Fruit fly (Drosophila melanogaster) whole organism: ENCODE results near the gene Vps39.

ENCODE experiments used
- CG8478 ChIP-seq: fragments of >200 bp; optimal IDR thresholded peaks from 2 replicates; lab custom pipeline; 2018; ENCODE audit warnings: inconsistent platforms
- pan ChIP-seq: fragments of >200 bp; optimal IDR thresholded peaks from 2 replicates; lab custom pipeline; 2017
- psq ChIP-seq: fragments of >200 bp; optimal IDR thresholded peaks from 2 replicates; lab custom pipeline; 2017

- TF ChIP-seq pan (no peak), psq (lab: Kevin White, UChicago) (no peak), CG8478 (no peak)
Observed at dm6 chr3R:18242089-18242955, 31.9 kb downstream of the Vps39 start, which contains the start of the genes CG7156 and 14-3-3epsilon.
